Worm (Caenorhabditis elegans) whole organism, early embryonic: ENCODE data around the gene ech-9.

Source experiments
- B0310.2 ChIP-seq: sonication (generic microtip); optimal IDR thresholded peaks from 2 replicates; lab custom pipeline; 2016; ENCODE audit warnings: mild to moderate bottlenecking, missing genetic modification characterization, missing compliant biosample characterization
- F13C5.2 ChIP-seq: sonication (generic microtip); optimal IDR thresholded peaks from 2 replicates; lab custom pipeline; 2017; ENCODE audit warnings: mild to moderate bottlenecking, missing genetic modification characterization, inconsistent platforms, missing compliant biosample characterization
- aly-1 ChIP-seq: sonication (generic microtip); optimal IDR thresholded peaks from 2 replicates; lab custom pipeline; 2016; ENCODE audit warnings: missing genetic modification characterization, missing compliant biosample characterization
- ama-1 ChIP-seq: fragments of 150-350 bp; optimal IDR thresholded peaks from 2 replicates; lab custom pipeline; 2014
- ceh-13 ChIP-seq: fragments of 200-800 bp; sonication (Bioruptor generic); optimal IDR thresholded peaks from 2 replicates; lab custom pipeline; 2018; ENCODE audit warnings: mild to moderate bottlenecking, missing genetic modification characterization, missing compliant biosample characterization
- ceh-36 ChIP-seq: sonication (generic microtip); optimal IDR thresholded peaks from 2 replicates; lab custom pipeline; 2016; ENCODE audit warnings: missing genetic modification characterization, inconsistent platforms, missing compliant biosample characterization
- ets-7 ChIP-seq: sonication (generic microtip); optimal IDR thresholded peaks from 2 replicates; lab custom pipeline; 2016; ENCODE audit warnings: missing genotype, missing genetic modification characterization, missing compliant biosample characterization
- flt-1 ChIP-seq: fragments of 200-800 bp; sonication (Bioruptor generic); IDR thresholded peaks from 2 replicates; pipeline ENCODE4 v1.3.6; 2022; ENCODE audit warnings: missing genetic modification characterization, missing compliant biosample characterization
- hmbx-1 ChIP-seq: sonication (generic microtip); optimal IDR thresholded peaks from 2 replicates; lab custom pipeline; 2016; ENCODE audit warnings: mild to moderate bottlenecking, missing genetic modification characterization, missing compliant biosample characterization
- hmg-4 ChIP-seq: fragments of 200-800 bp; sonication (Bioruptor generic); optimal IDR thresholded peaks from 2 replicates; lab custom pipeline; 2018; ENCODE audit warnings: mild to moderate bottlenecking, missing genetic modification characterization, missing compliant biosample characterization
- hnd-1 ChIP-seq: sonication (generic microtip); optimal IDR thresholded peaks from 2 replicates; lab custom pipeline; 2016; ENCODE audit warnings: missing genetic modification characterization, missing compliant biosample characterization
- pes-1 ChIP-seq: fragments of 200-800 bp; sonication (Bioruptor generic); IDR thresholded peaks from 2 replicates; pipeline ENCODE4 v1.3.6; 2022; ENCODE audit warnings: missing genetic modification reagents, missing genetic modification characterization, missing compliant biosample characterization
- scrt-1 ChIP-seq: fragments of 200-800 bp; sonication (Bioruptor generic); IDR thresholded peaks from 2 replicates; pipeline ENCODE4 v1.3.6; 2022; ENCODE audit warnings: missing genetic modification characterization, missing compliant biosample characterization
- sea-1 ChIP-seq: fragments of 200-800 bp; sonication (Bioruptor generic); conservative IDR thresholded peaks from 2 replicates; pipeline ENCODE4 v1.3.6; 2022; ENCODE audit warnings: missing genetic modification characterization, missing compliant biosample characterization
- tbx-11 ChIP-seq: fragments of 200-800 bp; sonication (Bioruptor generic); IDR thresholded peaks from 2 replicates; pipeline ENCODE4 v1.3.6; 2022; ENCODE audit warnings: missing genetic modification characterization, missing compliant biosample characterization
- tbx-37 ChIP-seq: fragments of 200-800 bp; sonication (Bioruptor generic); conservative IDR thresholded peaks from 2 replicates; pipeline ENCODE4 v1.3.6; 2022; ENCODE audit warnings: missing genetic modification reagents, missing genetic modification characterization, missing compliant biosample characterization
- tra-4 ChIP-seq: sonication (generic microtip); optimal IDR thresholded peaks from 2 replicates; lab custom pipeline; 2017; ENCODE audit warnings: missing genetic modification characterization, missing compliant biosample characterization

Gene ech-9

DNA sequence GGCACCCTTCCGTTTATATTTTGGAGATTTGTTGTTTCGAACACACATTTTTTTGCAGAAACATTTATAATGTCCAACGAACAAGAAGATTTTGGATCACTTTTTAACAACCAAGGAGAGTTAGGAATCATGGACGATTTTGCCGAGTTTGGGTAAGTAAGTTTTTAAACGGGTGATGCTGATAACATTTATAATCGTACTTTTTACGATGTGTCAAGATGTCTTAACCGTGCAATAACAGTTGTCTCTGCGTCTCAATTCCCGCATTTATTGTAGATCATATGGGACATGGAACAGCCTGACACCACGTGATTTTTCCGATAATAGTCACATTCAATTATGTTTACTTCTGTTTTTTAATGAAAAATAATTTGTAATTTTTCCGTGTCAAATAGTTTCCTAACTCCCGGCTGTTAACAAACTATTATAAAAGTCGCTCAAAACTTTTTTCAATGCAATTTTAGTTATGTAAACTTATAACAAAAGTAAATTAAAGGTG, 15.5 kb upstream of the ech-9 start, which contains the start of gene daf-14:
Gene daf-14 (plus strand): TSS at position 51 of the 499 bp plus-strand sequence.
- TF ChIP-seq hmg-4 = no peak
- TF ChIP-seq flt-1 (GFP tag; lab: Robert Waterston, UW) = no peak
- TF ChIP-seq ceh-13 (GFP tag; lab: Kevin White, UChicago) = no peak
- TF ChIP-seq ceh-36 (tag; lab: Kevin White, UChicago) = no peak
- no peak for TF ChIP-seq hmbx-1 (tag; lab: Kevin White, UChicago)
- no peak for TF ChIP-seq F13C5.2
- no peak for TF ChIP-seq scrt-1 (GFP tag; lab: Robert Waterston, UW)
- no peak for TF ChIP-seq B0310.2 (tag; lab: Kevin White, UChicago)

- TF ChIP-seq hnd-1 (tag; lab: Kevin White, UChicago) (no peak), ceh-36 (tag; lab: Kevin White, UChicago) (no peak), hmbx-1 (tag; lab: Kevin White, UChicago) (no peak), ama-1 (lab: Kevin White, UChicago) (no peak), flt-1 (GFP tag; lab: Robert Waterston, UW) (no peak), F13C5.2 (no peak), tbx-37 (no peak), B0310.2 (tag; lab: Kevin White, UChicago) (no peak), tra-4 (tag; lab: Kevin White, UChicago) (no peak), aly-1 (no peak), scrt-1 (GFP tag; lab: Robert Waterston, UW) (no peak), hmg-4 (no peak), ets-7 (tag; lab: Kevin White, UChicago) (no peak), pes-1 (GFP tag; lab: Robert Waterston, UW) (no peak), sea-1 (GFP tag; lab: Robert Waterston, UW) (no peak), ceh-13 (GFP tag; lab: Kevin White, UChicago) (no peak), tbx-11 (GFP tag; lab: Robert Waterston, UW) (no peak)
These were observed 10.6 kb upstream of the ech-9 start, which contains the start of gene F01G10.10 for ce11 chrIV:10245666-10246210. Gene F01G10.10, plus strand, starts transcription at chrIV:10246160.

- TF ChIP-seq pes-1 (GFP tag; lab: Robert Waterston, UW) (no peak), tra-4 (tag; lab: Kevin White, UChicago) (no peak), B0310.2 (tag; lab: Kevin White, UChicago) (no peak), hnd-1 (tag; lab: Kevin White, UChicago) (no peak), scrt-1 (GFP tag; lab: Robert Waterston, UW) (no peak), tbx-37 (no peak), sea-1 (GFP tag; lab: Robert Waterston, UW) (no peak), ama-1 (lab: Kevin White, UChicago) (no peak), ceh-13 (GFP tag; lab: Kevin White, UChicago) (no peak), aly-1 (no peak), hmbx-1 (tag; lab: Kevin White, UChicago) (no peak), ets-7 (tag; lab: Kevin White, UChicago) (no peak)
These were observed 8.1 kb upstream of the ech-9 start, which contains the start of gene tkt-1 for ce11 chrIV:10243276-10243675. Gene tkt-1, plus strand, starts transcription at chrIV:10243612.

DNA sequence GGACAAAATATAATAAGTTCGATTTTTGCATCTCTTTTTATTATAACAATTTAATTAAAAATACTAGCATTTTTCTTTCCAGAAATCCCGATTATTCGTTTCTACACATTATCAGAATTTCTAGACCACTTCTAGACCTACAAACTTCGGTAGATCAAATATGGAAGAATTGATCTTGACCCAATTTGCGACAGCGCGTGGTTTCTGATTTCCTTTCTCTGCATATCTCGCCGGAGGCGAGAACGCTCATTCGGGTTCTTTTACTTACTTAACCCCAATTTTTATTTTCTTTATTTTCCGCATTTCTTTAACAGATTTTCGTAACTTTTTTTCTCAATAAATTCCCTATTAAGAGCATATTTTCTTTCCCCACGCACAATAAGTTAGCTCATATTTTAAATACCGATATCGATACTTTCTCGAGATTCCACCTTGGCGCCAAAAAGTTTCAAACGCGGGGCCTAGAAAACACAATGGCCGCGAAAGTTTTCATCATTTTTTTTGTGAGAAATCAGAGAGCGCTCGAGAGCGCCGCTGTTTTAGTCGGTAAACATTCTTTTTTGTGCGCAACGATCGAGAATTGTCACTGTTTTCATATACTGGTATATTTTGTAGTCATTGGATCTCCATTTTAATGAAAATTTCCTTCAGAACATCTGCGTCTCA, 7.5 kb upstream of the ech-9 start:
- TF ChIP-seq hmbx-1 (tag; lab: Kevin White, UChicago) = no peak
- no peak for TF ChIP-seq pes-1 (GFP tag; lab: Robert Waterston, UW)
- TF ChIP-seq ceh-13 (GFP tag; lab: Kevin White, UChicago) = no peak
- TF ChIP-seq aly-1 = no peak

ce11 chrIV:10241659-10242058, 6.5 kb upstream of the ech-9 start, which contains the start of gene lipl-7:
Gene lipl-7, minus strand, starts transcription at chrIV:10241823.
- TF ChIP-seq hnd-1 (tag; lab: Kevin White, UChicago) = no peak
- no peak for TF ChIP-seq sea-1 (GFP tag; lab: Robert Waterston, UW)
- no peak for TF ChIP-seq tbx-11 (GFP tag; lab: Robert Waterston, UW)
- TF ChIP-seq B0310.2 (tag; lab: Kevin White, UChicago) = no peak
- no peak for TF ChIP-seq tbx-37
- no peak for TF ChIP-seq hmbx-1 (tag; lab: Kevin White, UChicago)
- no peak for TF ChIP-seq pes-1 (GFP tag; lab: Robert Waterston, UW)
- TF ChIP-seq tra-4 (tag; lab: Kevin White, UChicago) = no peak
- TF ChIP-seq aly-1 = no peak
- no peak for TF ChIP-seq ama-1 (lab: Kevin White, UChicago)
- no peak for TF ChIP-seq ceh-36 (tag; lab: Kevin White, UChicago)
- TF ChIP-seq F13C5.2 = no peak
- no peak for TF ChIP-seq hmg-4

ce11 chrIV:10239045-10239444, 3.9 kb upstream of the ech-9 start, which contains the start of gene ech-8:
Gene ech-8, minus strand, starts transcription at chrIV:10239176.
- no peak for TF ChIP-seq ceh-13 (GFP tag; lab: Kevin White, UChicago)
- TF ChIP-seq tra-4 (tag; lab: Kevin White, UChicago) = no peak
- TF ChIP-seq aly-1 = no peak
- TF ChIP-seq sea-1 (GFP tag; lab: Robert Waterston, UW) = no peak
- no peak for TF ChIP-seq tbx-37
- no peak for TF ChIP-seq ceh-36 (tag; lab: Kevin White, UChicago)
- no peak for TF ChIP-seq hmbx-1 (tag; lab: Kevin White, UChicago)
- TF ChIP-seq tbx-11 (GFP tag; lab: Robert Waterston, UW) = no peak
- TF ChIP-seq F13C5.2 = no peak
- TF ChIP-seq flt-1 (GFP tag; lab: Robert Waterston, UW) = no peak
- TF ChIP-seq pes-1 (GFP tag; lab: Robert Waterston, UW) = no peak
- no peak for TF ChIP-seq ama-1 (lab: Kevin White, UChicago)
- TF ChIP-seq hmg-4 = no peak
- TF ChIP-seq hnd-1 (tag; lab: Kevin White, UChicago) = no peak
- no peak for TF ChIP-seq ets-7 (tag; lab: Kevin White, UChicago)
- TF ChIP-seq B0310.2 (tag; lab: Kevin White, UChicago) = no peak
- TF ChIP-seq scrt-1 (GFP tag; lab: Robert Waterston, UW) = no peak
